Worm (Caenorhabditis elegans) whole organism, early embryonic: Measurements from ENCODE around the gene ttr-24.

ENCODE experiments used
- B0310.2 ChIP-seq: sonication (generic microtip); optimal IDR thresholded peaks from 2 replicates; lab custom pipeline; 2016; ENCODE audit warnings: mild to moderate bottlenecking, missing genetic modification characterization, missing compliant biosample characterization
- F13C5.2 ChIP-seq: sonication (generic microtip); optimal IDR thresholded peaks from 2 replicates; lab custom pipeline; 2017; ENCODE audit warnings: mild to moderate bottlenecking, missing genetic modification characterization, inconsistent platforms, missing compliant biosample characterization
- ama-1 ChIP-seq: fragments of 150-350 bp; optimal IDR thresholded peaks from 2 replicates; lab custom pipeline; 2014
- ceh-36 ChIP-seq: sonication (generic microtip); optimal IDR thresholded peaks from 2 replicates; lab custom pipeline; 2016; ENCODE audit warnings: missing genetic modification characterization, inconsistent platforms, missing compliant biosample characterization
- flt-1 ChIP-seq: fragments of 200-800 bp; sonication (Bioruptor generic); IDR thresholded peaks from 2 replicates; pipeline ENCODE4 v1.3.6; 2022; ENCODE audit warnings: missing genetic modification characterization, missing compliant biosample characterization
- hmg-4 ChIP-seq: fragments of 200-800 bp; sonication (Bioruptor generic); optimal IDR thresholded peaks from 2 replicates; lab custom pipeline; 2018; ENCODE audit warnings: mild to moderate bottlenecking, missing genetic modification characterization, missing compliant biosample characterization
- hnd-1 ChIP-seq: sonication (generic microtip); optimal IDR thresholded peaks from 2 replicates; lab custom pipeline; 2016; ENCODE audit warnings: missing genetic modification characterization, missing compliant biosample characterization
- scrt-1 ChIP-seq: fragments of 200-800 bp; sonication (Bioruptor generic); IDR thresholded peaks from 2 replicates; pipeline ENCODE4 v1.3.6; 2022; ENCODE audit warnings: missing genetic modification characterization, missing compliant biosample characterization
- tbx-11 ChIP-seq: fragments of 200-800 bp; sonication (Bioruptor generic); IDR thresholded peaks from 2 replicates; pipeline ENCODE4 v1.3.6; 2022; ENCODE audit warnings: missing genetic modification characterization, missing compliant biosample characterization

ce11 chrV:18575084-18575483 is 18.6 kb upstream of the ttr-24 start:
- TF ChIP-seq ama-1 (no peak), hnd-1 (no peak), flt-1 (GFP tag; lab: Robert Waterston, UW) (no peak), scrt-1 (GFP tag; lab: Robert Waterston, UW) (no peak), B0310.2 (tag; lab: Kevin White, UChicago) (no peak), tbx-11 (no peak), ceh-36 (tag; lab: Kevin White, UChicago) (no peak), hmg-4 (no peak), F13C5.2 (tag; lab: Kevin White, UChicago) (no peak)
